Worm (Caenorhabditis elegans) whole organism, young adult: Measurements from ENCODE around the gene dhcr-7.

Experiments
- B0336.3 ChIP-seq: fragments of 200-800 bp; sonication (Bioruptor generic); IDR thresholded peaks from 2 replicates; pipeline ENCODE4 v1.3.6; 2022; ENCODE audit warnings: missing genetic modification characterization, missing compliant biosample characterization
- C06A6.2 ChIP-seq: fragments of 200-800 bp; sonication (Bioruptor generic); conservative IDR thresholded peaks from 2 replicates; pipeline ENCODE4 v1.3.6; 2022; ENCODE audit warnings: missing genetic modification characterization, missing compliant biosample characterization
- lin-35 ChIP-seq, 3 experiments: fragments of 150-350 bp in 2 of 3; sonication (generic microtip) in 1 of 3; optimal IDR thresholded peaks; 2 replicates each; lab custom pipeline; 2014 to 2018; ENCODE audit warnings: missing biosample characterization in 3 of 3, missing genetic modification characterization in 3 of 3, missing genetic modification reagents in 3 of 3
- unc-130 ChIP-seq: sonication (generic microtip); optimal IDR thresholded peaks from 2 replicates; lab custom pipeline; 2016; ENCODE audit warnings: missing genetic modification reagents, missing genetic modification characterization, missing compliant biosample characterization
- xnd-1 ChIP-seq: sonication (generic microtip); optimal IDR thresholded peaks from 2 replicates; lab custom pipeline; 2016; ENCODE audit warnings: missing genotype, missing genetic modification reagents, missing genetic modification characterization, missing compliant biosample characterization
- ztf-26 ChIP-seq: sonication (generic microtip); optimal IDR thresholded peaks from 2 replicates; lab custom pipeline; 2017; ENCODE audit warnings: missing genetic modification characterization, missing compliant biosample characterization

ce11 chrV:20497537-20497936, 12.4 kb upstream of the dhcr-7 start:
- TF ChIP-seq B0336.3 (GFP tag; lab: Robert Waterston, UW): peak; percentile 89
- TF ChIP-seq lin-35 (GFP tag; optimal IDR thresholded peaks at IDR 0.05; lab: Kevin White, UChicago): no peak
- TF ChIP-seq ztf-26: no peak
- no peak for TF ChIP-seq unc-130 (GFP tag; lab: Kevin White, UChicago)
- no peak for TF ChIP-seq C06A6.2
- TF ChIP-seq xnd-1 (tag; lab: Kevin White, UChicago): peak; percentile 47
